Fruit fly (Drosophila melanogaster): ENCODE data around the gene CG6013.

CG6013 gene

dm6 chr3R:19014742-19015422 lies 16.4 kb upstream of the CG6013 start (continued):
- TF ChIP-seq sr (GFP tag; IDR thresholded peaks at IDR 0.05) (no peak), CG32767 (GFP tag; IDR thresholded peaks at IDR 0.05) (peak; percentile 48; the same call in 1 of the 2 replicates), cato (GFP tag; optimal IDR thresholded peaks at IDR 0.05; ENCODE audit: borderline replicate concordance) (no peak), CG34224 (GFP tag; IDR thresholded peaks at IDR 0.05; ENCODE audit: partially characterized antibody) (no peak), CG4730 (GFP tag; IDR thresholded peaks at IDR 0.05) (0 out of 2 replicates have a peak, but pooled peaks have one; percentile 29), usp (GFP tag; optimal IDR thresholded peaks at IDR 0.05) (no peak), gcm (GFP tag; optimal IDR thresholded peaks at IDR 0.05) (peak; percentile 21), Dp (GFP tag; optimal IDR thresholded peaks at IDR 0.05) (no peak), CG10267 (tag; optimal IDR thresholded peaks at IDR 0.05) (peak; percentile 52), vfl (GFP tag; optimal IDR thresholded peaks at IDR 0.05) (no peak), Oaz (GFP tag; IDR thresholded peaks at IDR 0.05) (no peak), Dll (GFP tag; IDR thresholded peaks at IDR 0.05; ENCODE audit: partially characterized antibody) (no peak), sim (GFP tag; IDR thresholded peaks at IDR 0.05) (peak; percentile 69), ap (GFP tag; IDR thresholded peaks at IDR 0.05) (0 out of 2 replicates have a peak, but pooled peaks have one; percentile 5), lab (GFP tag; optimal IDR thresholded peaks at IDR 0.05) (no peak), cwo (GFP tag; optimal IDR thresholded peaks at IDR 0.05) (no peak), tll (GFP tag; optimal IDR thresholded peaks at IDR 0.05) (no peak), YL-1 (GFP tag; optimal IDR thresholded peaks at IDR 0.05) (no peak), mirr (GFP tag; optimal IDR thresholded peaks at IDR 0.05) (no peak), mld (GFP tag; IDR thresholded peaks at IDR 0.05; ENCODE audit: partially characterized antibody) (no peak), Oli (tag; optimal IDR thresholded peaks at IDR 0.05) (peak; percentile 50), CG17912 (GFP tag; optimal IDR thresholded peaks at IDR 0.05) (no peak), CG18764 (GFP tag; optimal IDR thresholded peaks at IDR 0.05) (no peak), CG3281 (GFP tag; optimal IDR thresholded peaks at IDR 0.05) (no peak), sug (tag; optimal IDR thresholded peaks at IDR 0.05) (no peak), repo (GFP tag; optimal IDR thresholded peaks at IDR 0.05) (no peak), Lpt (GFP tag; optimal IDR thresholded peaks at IDR 0.05) (no peak), CG3847 (GFP tag; IDR thresholded peaks at IDR 0.05) (no peak), hth (optimal IDR thresholded peaks at IDR 0.05) (no peak), CG9797 (GFP tag; optimal IDR thresholded peaks at IDR 0.05) (no peak), CG10147 (GFP tag; optimal IDR thresholded peaks at IDR 0.05) (peak; percentile 15), CG4617 (GFP tag; optimal IDR thresholded peaks at IDR 0.05; ENCODE audit: borderline replicate concordance) (no peak), CG11398 (GFP tag; optimal IDR thresholded peaks at IDR 0.05) (no peak), GATAe (GFP tag; conservative IDR thresholded peaks at IDR 0.05) (no peak), CG3726 (GFP tag; IDR thresholded peaks at IDR 0.05) (no peak), nerfin-1 (tag; optimal IDR thresholded peaks at IDR 0.05) (peak; percentile 20), HLH3B (GFP tag; IDR thresholded peaks at IDR 0.05) (peak; percentile 65), sob (GFP tag; IDR thresholded peaks at IDR 0.05) (peak; percentile 21; the same call in 1 of the 2 replicates), tin (GFP tag; optimal IDR thresholded peaks at IDR 0.05) (peak; percentile 23), CG14050 (GFP tag; IDR thresholded peaks at IDR 0.05) (no peak; the same call in 2 of the 3 replicates), CG34422 (GFP tag; IDR thresholded peaks at IDR 0.05) (0 out of 3 replicates have a peak, but pooled peaks have one; percentile 11), Hmr (GFP tag; optimal IDR thresholded peaks at IDR 0.05) (no peak), Blimp-1 (GFP tag; optimal IDR thresholded peaks at IDR 0.05) (peak; percentile 72), stc (GFP tag; IDR thresholded peaks at IDR 0.05) (peak; percentile 58), Dad (GFP tag; optimal IDR thresholded peaks at IDR 0.05) (no peak), Poxn (GFP tag; IDR thresholded peaks at IDR 0.05) (no peak), CG15601 (tag; optimal IDR thresholded peaks at IDR 0.05) (peak; percentile 65), Camta (GFP tag; optimal IDR thresholded peaks at IDR 0.05) (no peak), Fer2 (tag; optimal IDR thresholded peaks at IDR 0.05) (no peak), en (GFP tag; optimal IDR thresholded peaks at IDR 0.05) (no peak)

All from whole organism, embryonic.